Worm (Caenorhabditis elegans) whole organism, young adult: Measurements from ENCODE around the gene gst-27.

Source experiments
- efl-1 ChIP-seq: fragments of 150-350 bp; optimal IDR thresholded peaks from 2 replicates; lab custom pipeline; 2014; ENCODE audit warnings: missing biosample characterization, missing genetic modification reagents, missing genetic modification characterization
- lin-54 ChIP-seq: fragments of 200-800 bp; sonication (Bioruptor generic); optimal IDR thresholded peaks from 2 replicates; lab custom pipeline; 2018; ENCODE audit warnings: mild to moderate bottlenecking, missing genetic modification characterization, missing compliant biosample characterization
- unc-130 ChIP-seq: sonication (generic microtip); optimal IDR thresholded peaks from 2 replicates; lab custom pipeline; 2016; ENCODE audit warnings: missing genetic modification reagents, missing genetic modification characterization, missing compliant biosample characterization
- ztf-6 ChIP-seq: fragments of 200-800 bp; sonication (Bioruptor generic); IDR thresholded peaks from 2 replicates; pipeline ENCODE4 v1.3.6; 2022; ENCODE audit warnings: missing genetic modification reagents, missing genetic modification characterization, missing compliant biosample characterization

DNA sequence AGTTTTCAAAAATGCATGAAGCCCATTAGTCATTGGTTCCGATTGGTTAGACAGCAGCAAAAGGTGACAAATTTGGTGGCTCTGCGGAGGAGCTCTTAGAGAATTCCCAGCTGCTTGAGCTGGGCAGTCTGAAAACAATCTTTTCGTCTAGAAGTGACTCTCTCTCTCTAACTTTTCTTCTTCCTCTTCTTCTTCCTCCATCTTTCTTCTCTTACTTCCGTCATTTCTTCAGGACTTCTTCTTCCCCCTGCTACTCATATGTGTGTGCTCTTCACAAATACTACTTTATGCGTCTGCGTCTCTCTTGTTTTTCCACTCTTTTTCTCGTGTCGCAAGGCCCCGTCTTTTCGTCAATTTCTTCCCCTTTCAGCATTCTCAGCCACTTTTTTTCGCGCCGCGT, 24.4 kb upstream of the gst-27 start:
- TF ChIP-seq lin-54 (GFP tag; lab: Kevin White, UChicago) (no peak), efl-1 (GFP tag; lab: Kevin White, UChicago) (no peak), ztf-6 (no peak), unc-130 (GFP tag; lab: Kevin White, UChicago) (no peak)
